Fruit fly (Drosophila melanogaster) whole organism, embryonic: ENCODE data around the gene sdk.

Experiments
- CG10147 ChIP-seq: fragments of 200-800 bp; sonication (Bioruptor generic); optimal IDR thresholded peaks from 2 replicates; lab custom pipeline; 2019; ENCODE audit warnings: missing biosample characterization, mild to moderate bottlenecking, missing genetic modification characterization, moderate library complexity
- CG1024 ChIP-seq: fragments of 200-800 bp; sonication (Bioruptor generic); IDR thresholded peaks from 2 replicates; pipeline ENCODE4 v1.3.6; 2022; ENCODE audit warnings: missing biosample characterization, missing genetic modification characterization
- CG10274 ChIP-seq: fragments of 200-800 bp; sonication (Bioruptor generic); optimal IDR thresholded peaks from 3 replicates; lab custom pipeline; 2017; ENCODE audit warnings: missing biosample characterization, mild to moderate bottlenecking, missing genetic modification characterization
- CG10321 ChIP-seq: fragments of 200-800 bp; sonication (Bioruptor generic); IDR thresholded peaks from 2 replicates; pipeline ENCODE4 v1.3.6; 2022; ENCODE audit warnings: missing biosample characterization, missing genetic modification characterization
- CG10431 ChIP-seq: fragments of 200-800 bp; sonication (Bioruptor generic); optimal IDR thresholded peaks from 3 replicates; lab custom pipeline; 2018; ENCODE audit warnings: missing biosample characterization, mild to moderate bottlenecking, missing genetic modification characterization
- CG10462 ChIP-seq: fragments of 200-800 bp; sonication (Bioruptor generic); optimal IDR thresholded peaks from 2 replicates; lab custom pipeline; 2016; ENCODE audit warnings: missing biosample characterization, missing genetic modification characterization
- CG10959 ChIP-seq: fragments of 200-800 bp; sonication (Bioruptor generic); IDR thresholded peaks from 2 replicates; pipeline ENCODE4 v1.3.6; 2022; ENCODE audit warnings: missing biosample characterization, missing genetic modification characterization
- CG12104 ChIP-seq: fragments of 200-800 bp; sonication (Bioruptor generic); optimal IDR thresholded peaks from 3 replicates; lab custom pipeline; 2016; ENCODE audit warnings: missing biosample characterization, missing genetic modification characterization
- CG1233 ChIP-seq: fragments of 200-800 bp; sonication (Bioruptor generic); optimal IDR thresholded peaks from 4 replicates; lab custom pipeline; 2018; ENCODE audit warnings: missing biosample characterization, mild to moderate bottlenecking, missing genetic modification characterization
- CG13123 ChIP-seq: fragments of 200-800 bp; sonication (Bioruptor generic); optimal IDR thresholded peaks from 2 replicates; lab custom pipeline; 2016; ENCODE audit warnings: missing biosample characterization, missing genetic modification characterization
- CG15073 ChIP-seq: fragments of 200-800 bp; sonication (Bioruptor generic); optimal IDR thresholded peaks from 2 replicates; lab custom pipeline; 2016; ENCODE audit warnings: missing biosample characterization, missing genetic modification characterization
- CG17568 ChIP-seq: fragments of 200-800 bp; sonication (Bioruptor generic); optimal IDR thresholded peaks from 2 replicates; lab custom pipeline; 2018; ENCODE audit warnings: missing biosample characterization, mild to moderate bottlenecking, missing genetic modification characterization, moderate library complexity
- CG17912 ChIP-seq: fragments of 200-800 bp; sonication (Bioruptor generic); optimal IDR thresholded peaks from 2 replicates; lab custom pipeline; 2018; ENCODE audit warnings: missing biosample characterization, mild to moderate bottlenecking, missing genetic modification characterization
- CG1832 ChIP-seq: fragments of 200-800 bp; sonication (Bioruptor generic); optimal IDR thresholded peaks from 2 replicates; lab custom pipeline; 2017; ENCODE audit warnings: missing biosample characterization, mild to moderate bottlenecking, missing genetic modification characterization, inconsistent platforms
- CG2678 ChIP-seq: fragments of 200-800 bp; sonication (Bioruptor generic); optimal IDR thresholded peaks from 3 replicates; lab custom pipeline; 2019; ENCODE audit warnings: missing biosample characterization, mild to moderate bottlenecking, missing genetic modification characterization, moderate library complexity
- CG32772 ChIP-seq: fragments of 200-800 bp; sonication (Bioruptor generic); IDR thresholded peaks from 2 replicates; pipeline ENCODE4 v1.3.6; 2022; ENCODE audit warnings: missing biosample characterization, missing genetic modification characterization
- CG33213 ChIP-seq: fragments of 200-800 bp; sonication (Bioruptor generic); optimal IDR thresholded peaks from 3 replicates; lab custom pipeline; 2016; ENCODE audit warnings: missing biosample characterization, missing genetic modification characterization
- CG3407 ChIP-seq: fragments of 200-800 bp; sonication (Bioruptor generic); optimal IDR thresholded peaks from 2 replicates; lab custom pipeline; 2018; ENCODE audit warnings: missing biosample characterization, mild to moderate bottlenecking, missing genetic modification characterization
- CG3995 ChIP-seq: fragments of 200-800 bp; sonication (Bioruptor generic); optimal IDR thresholded peaks from 3 replicates; lab custom pipeline; 2016; ENCODE audit warnings: missing biosample characterization, missing genetic modification characterization
- CG4282 ChIP-seq: fragments of 200-800 bp; sonication (Bioruptor generic); optimal IDR thresholded peaks from 2 replicates; lab custom pipeline; 2016; ENCODE audit warnings: missing biosample characterization, missing genetic modification characterization
- CG4328 ChIP-seq: fragments of 200-800 bp; sonication (Bioruptor generic); optimal IDR thresholded peaks from 3 replicates; lab custom pipeline; 2017; ENCODE audit warnings: missing biosample characterization, missing genetic modification reagents, missing genetic modification characterization
- CG43689 ChIP-seq: fragments of 200-800 bp; sonication (Bioruptor generic); IDR thresholded peaks from 2 replicates; pipeline ENCODE4 v1.3.6; 2022; ENCODE audit warnings: missing biosample characterization, missing genetic modification characterization
- CG7357 ChIP-seq: fragments of 200-800 bp; sonication (Bioruptor generic); IDR thresholded peaks from 3 replicates; pipeline ENCODE4 v1.3.6; 2022; ENCODE audit warnings: missing biosample characterization, missing genetic modification characterization
- CTCF ChIP-seq: fragments of 200-800 bp; sonication (Bioruptor generic); optimal IDR thresholded peaks from 2 replicates; lab custom pipeline; 2017; ENCODE audit warnings: missing biosample characterization, mild to moderate bottlenecking, missing genetic modification characterization, moderate library complexity
- Dip2 ChIP-seq: fragments of 200-800 bp; sonication (Bioruptor generic); IDR thresholded peaks from 2 replicates; pipeline ENCODE4 v1.3.6; 2022; ENCODE audit warnings: missing biosample characterization, missing genetic modification characterization
- Drgx ChIP-seq: fragments of 200-800 bp; sonication (Bioruptor generic); IDR thresholded peaks from 2 replicates; pipeline ENCODE4 v1.3.6; 2022; ENCODE audit warnings: missing biosample characterization, missing genetic modification characterization
- E2f1 ChIP-seq: fragments of 200-800 bp; sonication (Bioruptor generic); IDR thresholded peaks from 2 replicates; pipeline ENCODE4 v1.3.6; 2022; ENCODE audit warnings: missing biosample characterization, missing genetic modification characterization
- Fer1 ChIP-seq: fragments of 200-800 bp; sonication (Bioruptor generic); optimal IDR thresholded peaks from 2 replicates; lab custom pipeline; 2017; ENCODE audit warnings: missing biosample characterization, mild to moderate bottlenecking, missing genetic modification characterization
- Hr3 ChIP-seq: fragments of 200-800 bp; sonication (Bioruptor generic); optimal IDR thresholded peaks from 3 replicates; lab custom pipeline; 2016; ENCODE audit warnings: missing biosample characterization, missing genetic modification characterization
- Hr78 ChIP-seq, 2 experiments: fragments of 200-800 bp in 1 of 2; fragments of >200 bp in 1 of 2; sonication (Bioruptor generic) in 1 of 2; optimal IDR thresholded peaks; 2 replicates each; lab custom pipeline; 2017 to 2019; ENCODE audit warnings: missing biosample characterization in 2 of 2, missing genetic modification characterization in 2 of 2, mild to moderate bottlenecking in 1 of 2, moderate library complexity in 1 of 2
- Myb ChIP-seq: fragments of 200-800 bp; sonication (Bioruptor generic); optimal IDR thresholded peaks from 2 replicates; lab custom pipeline; 2016; ENCODE audit warnings: missing biosample characterization, missing genetic modification characterization
- Ravus ChIP-seq: fragments of 200-800 bp; sonication (Bioruptor generic); IDR thresholded peaks from 2 replicates; pipeline ENCODE4 v1.3.6; 2022; ENCODE audit warnings: missing biosample characterization, missing genetic modification characterization
- Sox100B ChIP-seq: fragments of 200-800 bp; sonication (Bioruptor generic); optimal IDR thresholded peaks from 3 replicates; lab custom pipeline; 2018; ENCODE audit warnings: missing biosample characterization, mild to moderate bottlenecking, missing genetic modification characterization
- bab2 ChIP-seq: fragments of 200-800 bp; sonication (Bioruptor generic); optimal IDR thresholded peaks from 2 replicates; lab custom pipeline; 2016; ENCODE audit warnings: missing biosample characterization, missing genetic modification characterization
- bcd ChIP-seq: fragments of 200-800 bp; sonication (Bioruptor generic); optimal IDR thresholded peaks from 2 replicates; lab custom pipeline; 2017; ENCODE audit warnings: missing biosample characterization, mild to moderate bottlenecking, missing genetic modification characterization
- btn ChIP-seq: fragments of 200-800 bp; sonication (Bioruptor generic); optimal IDR thresholded peaks from 2 replicates; lab custom pipeline; 2016; ENCODE audit warnings: missing biosample characterization, missing genetic modification characterization
- croc ChIP-seq: fragments of 200-800 bp; sonication (Bioruptor generic); conservative IDR thresholded peaks from 3 replicates; pipeline ENCODE4 v1.3.6; 2022; ENCODE audit warnings: missing biosample characterization, missing genetic modification characterization
- eyg ChIP-seq: fragments of 200-800 bp; sonication (Bioruptor generic); optimal IDR thresholded peaks from 3 replicates; lab custom pipeline; 2016; ENCODE audit warnings: missing biosample characterization, missing genetic modification characterization
- gcm ChIP-seq: fragments of 200-800 bp; sonication (Bioruptor generic); optimal IDR thresholded peaks from 2 replicates; lab custom pipeline; 2019; ENCODE audit warnings: missing biosample characterization, mild to moderate bottlenecking, missing genetic modification characterization, moderate library complexity
- grau ChIP-seq: fragments of 200-800 bp; optimal IDR thresholded peaks from 3 replicates; lab custom pipeline; 2019; ENCODE audit warnings: missing biosample characterization, mild to moderate bottlenecking, missing genetic modification characterization, moderate library complexity
- grn ChIP-seq: fragments of 200-800 bp; sonication (Bioruptor generic); optimal IDR thresholded peaks from 3 replicates; lab custom pipeline; 2017; ENCODE audit warnings: missing biosample characterization, missing genetic modification characterization
- kni ChIP-seq: fragments of 200-800 bp; sonication (Bioruptor generic); optimal IDR thresholded peaks from 3 replicates; lab custom pipeline; 2017; ENCODE audit warnings: mild to moderate bottlenecking, missing biosample characterization, missing genetic modification reagents, missing genetic modification characterization
- nom ChIP-seq: fragments of 200-800 bp; sonication (Bioruptor generic); optimal IDR thresholded peaks from 2 replicates; lab custom pipeline; 2017; ENCODE audit warnings: missing biosample characterization, missing genetic modification characterization, mild to moderate bottlenecking, moderate library complexity, missing genetic modification reagents
- odd ChIP-seq: fragments of 200-800 bp; sonication (Bioruptor generic); optimal IDR thresholded peaks from 2 replicates; lab custom pipeline; 2017; ENCODE audit warnings: missing biosample characterization, mild to moderate bottlenecking, missing genetic modification characterization
- pum ChIP-seq: fragments of 200-800 bp; sonication (Bioruptor generic); optimal IDR thresholded peaks from 2 replicates; lab custom pipeline; 2016; ENCODE audit warnings: missing biosample characterization, missing genetic modification characterization
- ranshi ChIP-seq: fragments of 200-800 bp; sonication (Bioruptor generic); IDR thresholded peaks from 2 replicates; pipeline ENCODE4 v1.3.6; 2022; ENCODE audit warnings: missing biosample characterization, missing genetic modification characterization
- salm ChIP-seq: fragments of 200-800 bp; sonication (Bioruptor generic); optimal IDR thresholded peaks from 2 replicates; lab custom pipeline; 2018; ENCODE audit warnings: missing biosample characterization, mild to moderate bottlenecking, missing genetic modification characterization
- sens-2 ChIP-seq: fragments of 200-800 bp; sonication (Bioruptor generic); IDR thresholded peaks from 2 replicates; pipeline ENCODE4 v1.3.6; 2022; ENCODE audit warnings: missing biosample characterization, missing genetic modification characterization
- sqz ChIP-seq: fragments of 200-800 bp; sonication (Bioruptor generic); optimal IDR thresholded peaks from 3 replicates; lab custom pipeline; 2018; ENCODE audit warnings: missing biosample characterization, mild to moderate bottlenecking, missing genetic modification characterization
- stc ChIP-seq: fragments of 200-800 bp; sonication (Bioruptor generic); IDR thresholded peaks from 2 replicates; pipeline ENCODE4 v1.3.6; 2022; ENCODE audit warnings: missing biosample characterization, missing genetic modification characterization
- trem ChIP-seq: fragments of 200-800 bp; optimal IDR thresholded peaks from 3 replicates; lab custom pipeline; 2019; ENCODE audit warnings: missing biosample characterization, mild to moderate bottlenecking, missing genetic modification characterization, moderate library complexity
- wdn ChIP-seq: fragments of 200-800 bp; sonication (Bioruptor generic); IDR thresholded peaks from 2 replicates; pipeline ENCODE4 v1.3.6; 2022; ENCODE audit warnings: missing biosample characterization, missing genetic modification characterization

The sdk gene

dm6 chrX:765039-765508 is 78.4 kb downstream of the sdk start, which contains the start of gene RpL22 (continued):
- peak; percentile 67 for TF ChIP-seq Hr3
- TF ChIP-seq pum, result peak; percentile 74
- TF ChIP-seq CG7357 (GFP tag; lab: Robert Waterston, UW), result peak; percentile 59; the same call in 2 of the 3 replicates
- TF ChIP-seq CG4282 (GFP tag; lab: Kevin White, UChicago), result peak; percentile 90
- peak; percentile 85 for TF ChIP-seq CG3407 (GFP tag; lab: Kevin White, UChicago)
- peak; percentile 86 for TF ChIP-seq stc (GFP tag; lab: Robert Waterston, UW)
- TF ChIP-seq CG15073 (GFP tag; lab: Kevin White, UChicago), result no peak
- peak; percentile 89 for TF ChIP-seq trem
- TF ChIP-seq wdn (GFP tag; lab: Robert Waterston, UW), result peak; percentile 76
- peak; percentile 85 for TF ChIP-seq CG4328 (GFP tag; lab: Kevin White, UChicago)
- peak; percentile 68 for TF ChIP-seq gcm (GFP tag; lab: Kevin White, UChicago)
- peak; percentile 79 for TF ChIP-seq ranshi (GFP tag; lab: Robert Waterston, UW)
- peak; percentile 93 for TF ChIP-seq sqz
- TF ChIP-seq Sox100B (GFP tag; lab: Kevin White, UChicago), result peak; percentile 75
- peak; percentile 71 for TF ChIP-seq CG10431 (GFP tag; lab: Kevin White, UChicago)
- peak; percentile 79 for TF ChIP-seq CG13123 (GFP tag; lab: Kevin White, UChicago)
- peak; percentile 64 for TF ChIP-seq CG17912
- TF ChIP-seq croc, result peak; percentile 63; the same call in 2 of the 3 replicates
- TF ChIP-seq nom (GFP tag; lab: Kevin White, UChicago), result peak; percentile 87
- peak; percentile 85 for TF ChIP-seq btn
- peak; percentile 78 for TF ChIP-seq CG1024 (GFP tag; lab: Robert Waterston, UW)
- peak; percentile 21; the same call in 1 of the 2 replicates for TF ChIP-seq Ravus (GFP tag; lab: Robert Waterston, UW)
- peak; percentile 97 for TF ChIP-seq CG33213 (GFP tag; lab: Kevin White, UChicago)
- TF ChIP-seq CG17568, result peak; percentile 84
- TF ChIP-seq salm (tag; lab: Kevin White, UChicago), result peak; percentile 68
- peak; percentile 57 for TF ChIP-seq CG10462
- peak; percentile 72 for TF ChIP-seq CG2678
- peak; percentile 81 for TF ChIP-seq CG3995 (GFP tag; lab: Kevin White, UChicago)
- peak; percentile 63 for TF ChIP-seq Drgx (GFP tag; lab: Robert Waterston, UW)
- peak; percentile 83 for TF ChIP-seq eyg
- TF ChIP-seq CG1832, result no peak
- TF ChIP-seq CG10147 (GFP tag; lab: Kevin White, UChicago), result peak; percentile 75
- TF ChIP-seq Dip2 (GFP tag; lab: Robert Waterston, UW), result no peak
- TF ChIP-seq CG10321, result peak; percentile 70
- TF ChIP-seq CG43689 (GFP tag; lab: Robert Waterston, UW), result peak; percentile 85
- TF ChIP-seq CG32772, result peak; percentile 69
- peak; percentile 79 for TF ChIP-seq grn
- peak; percentile 83 for TF ChIP-seq CG12104 (GFP tag; lab: Kevin White, UChicago)
- TF ChIP-seq sens-2, result peak; percentile 85
- TF ChIP-seq Hr78 (GFP tag; optimal IDR thresholded peaks at IDR 0.05; lab: Kevin White, UChicago), result peak in 1 of 2 experiments; percentile 25
- peak; percentile 87 for TF ChIP-seq CG1233
- peak; percentile 93 for TF ChIP-seq odd
- peak; percentile 68 for TF ChIP-seq CG10959
- peak; percentile 94 for TF ChIP-seq Fer1 (GFP tag; lab: Kevin White, UChicago)
- peak; percentile 94 for TF ChIP-seq bcd (GFP tag; lab: Kevin White, UChicago)
- TF ChIP-seq bab2 (GFP tag; lab: Kevin White, UChicago), result peak; percentile 77
- TF ChIP-seq CG10274, result peak; percentile 78
- peak; percentile 76 for TF ChIP-seq E2f1
- TF ChIP-seq grau (tag; lab: Kevin White, UChicago), result peak; percentile 79
- TF ChIP-seq CTCF (GFP tag; lab: Kevin White, UChicago), result peak; percentile 79
- TF ChIP-seq Myb (GFP tag; lab: Kevin White, UChicago), result peak; percentile 89
- TF ChIP-seq kni (GFP tag; lab: Kevin White, UChicago), result peak; percentile 72
